Fruit fly (Drosophila melanogaster): ENCODE data around the gene lost.

DNA sequence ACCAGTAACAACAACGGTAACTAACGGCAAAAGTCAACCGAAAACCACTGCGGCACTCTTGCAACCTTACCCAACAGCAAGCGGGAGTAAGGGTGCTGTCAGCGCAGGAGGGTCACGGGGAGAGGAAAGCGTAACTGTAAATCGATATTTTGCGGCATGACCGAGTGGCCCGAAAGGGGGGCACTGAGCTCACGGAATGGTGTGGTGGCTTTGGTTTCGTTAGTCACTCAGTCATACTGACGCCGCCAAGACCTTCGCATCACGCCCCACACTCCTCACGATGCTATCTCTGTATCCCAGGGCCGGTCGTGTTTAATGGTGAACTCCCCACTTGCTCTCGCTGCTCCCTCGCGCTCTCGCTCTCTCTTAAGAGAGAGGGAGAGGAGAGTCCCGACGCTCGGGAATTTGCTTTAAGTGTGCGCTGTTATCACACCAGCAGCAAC lies 42.2 kb upstream of the lost start:
- TF ChIP-seq CG13287 (GFP tag; IDR thresholded peaks at IDR 0.05; ENCODE audit: partially characterized antibody), result no peak; the same call in 1 of the 2 replicates
- no peak for TF ChIP-seq CG2116 (GFP tag; optimal IDR thresholded peaks at IDR 0.05)
- no peak for TF ChIP-seq Dp (GFP tag; optimal IDR thresholded peaks at IDR 0.05)
- no peak for TF ChIP-seq Dref (GFP tag; IDR thresholded peaks at IDR 0.05)
- no peak for TF ChIP-seq az2 (GFP tag; optimal IDR thresholded peaks at IDR 0.05)
- TF ChIP-seq Jarid2 (GFP tag; optimal IDR thresholded peaks at IDR 0.05), result peak; percentile 14
- TF ChIP-seq BtbVII (GFP tag; optimal IDR thresholded peaks at IDR 0.05), result no peak
- TF ChIP-seq h (optimal IDR thresholded peaks at IDR 0.05), result no peak
- TF ChIP-seq trem (tag; optimal IDR thresholded peaks at IDR 0.05), result no peak
- TF ChIP-seq crc (GFP tag; optimal IDR thresholded peaks at IDR 0.05), result no peak
- no peak for TF ChIP-seq ems (GFP tag; optimal IDR thresholded peaks at IDR 0.05)

Data from whole organism, embryonic.